Worm (Caenorhabditis elegans) whole organism, L3 larva: ENCODE results near the gene acr-7.

ENCODE experiments used
- aly-2 ChIP-seq: fragments of 150-350 bp; optimal IDR thresholded peaks from 2 replicates; lab custom pipeline; 2014; ENCODE audit warnings: missing biosample characterization, missing genetic modification characterization
- ceh-82 ChIP-seq: fragments of 150-350 bp; optimal IDR thresholded peaks from 2 replicates; lab custom pipeline; 2014; ENCODE audit warnings: missing biosample characterization, missing genetic modification characterization
- ceh-9 ChIP-seq: sonication (generic microtip); optimal IDR thresholded peaks from 2 replicates; lab custom pipeline; 2018; ENCODE audit warnings: missing biosample characterization, missing genetic modification characterization
- egl-5 ChIP-seq: fragments of 150-350 bp; optimal IDR thresholded peaks from 2 replicates; lab custom pipeline; 2017; ENCODE audit warnings: missing biosample characterization, missing genetic modification reagents, missing genetic modification characterization, inconsistent platforms
- elt-1 ChIP-seq: fragments of 150-350 bp; optimal IDR thresholded peaks from 2 replicates; lab custom pipeline; 2014; ENCODE audit warnings: missing biosample characterization, missing genetic modification characterization
- elt-2 ChIP-seq: sonication (generic microtip); optimal IDR thresholded peaks from 2 replicates; lab custom pipeline; 2016; ENCODE audit warnings: missing genetic modification reagents, mild to moderate bottlenecking, missing genetic modification characterization, missing compliant biosample characterization
- elt-3 ChIP-seq, 3 experiments: fragments of 150-350 bp in 1 of 3; sonication (generic microtip) in 2 of 3; optimal IDR thresholded peaks; 2 replicates in 2 of 3; 4 replicates in 1 of 3; lab custom pipeline; 2014 to 2017; ENCODE audit warnings: missing biosample characterization in 3 of 3, missing genetic modification characterization in 3 of 3
- fkh-2 ChIP-seq: fragments of 150-350 bp; optimal IDR thresholded peaks from 2 replicates; lab custom pipeline; 2014; ENCODE audit warnings: missing biosample characterization, missing genetic modification reagents, missing genetic modification characterization
- fos-1 ChIP-seq: fragments of 150-350 bp; optimal IDR thresholded peaks from 2 replicates; lab custom pipeline; 2014; ENCODE audit warnings: missing biosample characterization, missing genetic modification characterization
- hmg-11 ChIP-seq: sonication (generic microtip); optimal IDR thresholded peaks from 2 replicates; lab custom pipeline; 2016; ENCODE audit warnings: missing genetic modification characterization, missing compliant biosample characterization
- jun-1 ChIP-seq: fragments of 150-350 bp; optimal IDR thresholded peaks from 2 replicates; lab custom pipeline; 2014; ENCODE audit warnings: missing biosample characterization, missing genetic modification reagents, missing genetic modification characterization
- lin-15B ChIP-seq: fragments of 150-350 bp; optimal IDR thresholded peaks from 2 replicates; lab custom pipeline; 2014; ENCODE audit warnings: missing biosample characterization, missing genetic modification characterization
- lin-39 ChIP-seq: fragments of 150-350 bp; optimal IDR thresholded peaks from 2 replicates; lab custom pipeline; 2018; ENCODE audit warnings: missing biosample characterization, missing genetic modification reagents, missing genetic modification characterization
- mdl-1 ChIP-seq: fragments of 150-350 bp; optimal IDR thresholded peaks from 2 replicates; lab custom pipeline; 2014; ENCODE audit warnings: missing biosample characterization, missing genetic modification characterization
- nfya-1 ChIP-seq: sonication (generic microtip); optimal IDR thresholded peaks from 2 replicates; lab custom pipeline; 2017; ENCODE audit warnings: missing genetic modification characterization, mild to moderate bottlenecking, missing compliant biosample characterization, antibody characterized with exemption, moderate library complexity; ENCODE audit not compliant: insufficient read depth
- nhr-23 ChIP-seq: fragments of 150-350 bp; optimal IDR thresholded peaks from 2 replicates; lab custom pipeline; 2014; ENCODE audit warnings: missing biosample characterization, missing genetic modification reagents, missing genetic modification characterization
- nhr-237 ChIP-seq: fragments of 150-350 bp; optimal IDR thresholded peaks from 2 replicates; lab custom pipeline; 2014; ENCODE audit warnings: missing biosample characterization, missing genetic modification characterization
- nhr-25 ChIP-seq: sonication (generic microtip); optimal IDR thresholded peaks from 2 replicates; lab custom pipeline; 2017; ENCODE audit warnings: missing biosample characterization, missing genetic modification characterization
- nhr-28 ChIP-seq: fragments of 150-350 bp; optimal IDR thresholded peaks from 2 replicates; lab custom pipeline; 2014; ENCODE audit warnings: missing biosample characterization, missing genetic modification characterization
- nhr-43 ChIP-seq: sonication (generic microtip); optimal IDR thresholded peaks from 2 replicates; lab custom pipeline; 2016; ENCODE audit warnings: mild to moderate bottlenecking, missing genetic modification characterization, missing compliant biosample characterization; ENCODE audit not compliant: poor library complexity, severe bottlenecking
- nhr-67 ChIP-seq: fragments of 150-350 bp; optimal IDR thresholded peaks from 2 replicates; lab custom pipeline; 2014; ENCODE audit warnings: missing biosample characterization, missing genetic modification characterization
- nhr-76 ChIP-seq: fragments of 150-350 bp; sonication (generic microtip); optimal IDR thresholded peaks from 5 replicates; lab custom pipeline; 2014; ENCODE audit warnings: missing biosample characterization, missing genetic modification characterization
- nhr-77 ChIP-seq: fragments of 150-350 bp; optimal IDR thresholded peaks from 2 replicates; lab custom pipeline; 2014; ENCODE audit warnings: missing biosample characterization, missing genetic modification characterization
- pha-4 ChIP-seq: fragments of 150-350 bp; optimal IDR thresholded peaks from 2 replicates; lab custom pipeline; 2014; ENCODE audit warnings: missing biosample characterization, missing genetic modification reagents, missing genetic modification characterization
- skn-1 ChIP-seq: fragments of 150-350 bp; optimal IDR thresholded peaks from 2 replicates; lab custom pipeline; 2014; ENCODE audit warnings: missing biosample characterization, missing genetic modification characterization
- snpc-4 ChIP-seq: fragments of 150-350 bp; optimal IDR thresholded peaks from 2 replicates; lab custom pipeline; 2014; ENCODE audit warnings: missing biosample characterization, missing genetic modification characterization
- tbx-2 ChIP-seq: sonication (generic microtip); optimal IDR thresholded peaks from 2 replicates; lab custom pipeline; 2016; ENCODE audit warnings: mild to moderate bottlenecking, missing genetic modification characterization, missing compliant biosample characterization
- unc-62 ChIP-seq: fragments of 150-350 bp; sonication (generic microtip); optimal IDR thresholded peaks from 4 replicates; lab custom pipeline; 2014; ENCODE audit warnings: missing biosample characterization, missing genetic modification reagents, missing genetic modification characterization
- zag-1 ChIP-seq: fragments of 150-350 bp; optimal IDR thresholded peaks from 2 replicates; lab custom pipeline; 2014; ENCODE audit warnings: missing biosample characterization, missing genetic modification characterization
- ztf-11 ChIP-seq: fragments of 150-350 bp; optimal IDR thresholded peaks from 2 replicates; lab custom pipeline; 2014; ENCODE audit warnings: missing biosample characterization, missing genetic modification characterization

acr-7 gene

DNA sequence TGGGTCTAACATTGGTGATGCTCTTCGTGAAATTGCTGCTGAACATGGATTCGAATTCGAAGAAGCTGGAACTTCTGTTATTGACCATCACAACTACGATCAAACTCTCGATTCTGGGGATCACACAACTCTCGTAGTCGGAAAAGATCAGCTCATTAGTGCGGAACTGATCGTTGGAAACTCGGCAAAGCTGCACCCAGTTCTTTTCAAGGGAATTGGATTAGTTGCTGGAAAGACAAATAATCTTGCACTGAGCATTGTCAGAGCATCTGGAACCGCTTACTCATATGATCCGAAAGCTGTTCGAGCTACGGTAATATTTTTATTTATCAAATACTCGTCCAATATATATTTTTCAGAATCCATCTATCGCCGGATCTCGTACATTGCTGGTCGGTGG lies 15.3 kb upstream of the acr-7 start:
- TF ChIP-seq nhr-25 (tag; lab: Kevin White, UChicago): no peak
- TF ChIP-seq unc-62 (GFP tag; lab: Kevin White, UChicago): no peak
- TF ChIP-seq hmg-11: no peak
- no peak for TF ChIP-seq nhr-23 (tag; lab: Kevin White, UChicago)
- TF ChIP-seq pha-4: no peak
- no peak for TF ChIP-seq aly-2
- no peak for TF ChIP-seq nhr-43 (tag; lab: Kevin White, UChicago)
- no peak for TF ChIP-seq elt-3 (tag; optimal IDR thresholded peaks at IDR 0.05; lab: Kevin White, UChicago)
- no peak for TF ChIP-seq ceh-82 (tag; lab: Kevin White, UChicago)

DNA sequence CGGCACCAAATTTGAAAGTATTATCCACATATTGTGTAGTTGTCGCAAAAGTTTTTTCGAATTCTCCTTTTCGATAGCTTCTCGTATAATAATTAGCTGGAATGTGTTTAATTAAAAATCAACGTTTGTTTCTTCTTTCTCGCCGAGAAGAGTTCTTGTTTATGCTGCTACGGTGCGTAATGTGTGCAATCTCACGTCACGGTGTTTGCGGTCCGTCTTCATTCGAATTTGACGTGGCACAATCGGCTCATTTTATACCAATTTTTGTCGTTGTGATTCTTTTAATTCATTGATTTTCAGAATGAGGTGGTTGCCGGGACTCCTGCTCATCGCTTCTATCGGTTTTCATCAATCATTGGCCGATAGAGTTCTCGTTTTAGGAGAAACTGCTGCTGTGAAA lies 14.6 kb upstream of the acr-7 start, which contains the start of gene ostb-1:
TSS of gene ostb-1 (plus strand) at position 301 of the 400 bp plus-strand sequence.
- TF ChIP-seq nhr-43 (tag; lab: Kevin White, UChicago) (no peak), nfya-1 (peak; percentile 81), pha-4 (peak; percentile 56)
- TF ChIP-seq, all 47 proteins: peak for 2

DNA sequence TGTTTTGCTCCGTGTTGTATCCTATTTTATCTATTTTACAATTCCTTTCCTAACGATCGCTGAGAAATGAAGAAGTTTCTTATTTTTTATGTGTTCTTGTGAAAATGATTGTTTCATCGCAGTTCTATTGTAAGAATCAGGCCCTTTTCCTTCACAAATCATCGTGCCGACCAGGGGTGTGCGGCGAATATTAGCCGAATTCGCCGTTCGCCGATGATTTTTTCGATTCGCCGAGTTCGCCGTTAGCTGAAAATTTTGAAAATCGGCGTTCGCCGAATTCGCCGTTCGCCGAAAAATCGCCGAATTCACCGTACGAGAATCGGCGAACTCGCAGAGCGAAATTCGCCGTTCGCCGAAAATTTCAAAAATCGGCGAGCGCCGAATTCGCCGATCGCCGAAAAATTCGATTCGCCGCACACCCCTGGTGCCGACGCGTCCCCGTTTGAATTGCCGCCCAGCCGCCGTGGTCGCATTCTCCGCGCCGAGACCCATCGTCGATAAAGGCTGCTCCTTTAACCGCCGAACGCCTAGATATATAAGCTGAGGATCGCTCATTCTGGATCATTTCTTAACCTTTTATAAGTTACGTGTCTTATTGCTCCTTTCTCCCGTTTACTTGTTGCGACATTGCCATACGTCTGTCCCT lies 14.0 kb upstream of the acr-7 start:
- TF ChIP-seq elt-1 (tag; lab: Kevin White, UChicago): no peak
- TF ChIP-seq snpc-4: no peak
- peak; percentile 48 for TF ChIP-seq lin-15B (tag; lab: Kevin White, UChicago)
- no peak for TF ChIP-seq hmg-11
- TF ChIP-seq ceh-9 (tag; lab: Kevin White, UChicago): no peak
- TF ChIP-seq nhr-237: no peak
- TF ChIP-seq nhr-43 (tag; lab: Kevin White, UChicago): no peak

DNA sequence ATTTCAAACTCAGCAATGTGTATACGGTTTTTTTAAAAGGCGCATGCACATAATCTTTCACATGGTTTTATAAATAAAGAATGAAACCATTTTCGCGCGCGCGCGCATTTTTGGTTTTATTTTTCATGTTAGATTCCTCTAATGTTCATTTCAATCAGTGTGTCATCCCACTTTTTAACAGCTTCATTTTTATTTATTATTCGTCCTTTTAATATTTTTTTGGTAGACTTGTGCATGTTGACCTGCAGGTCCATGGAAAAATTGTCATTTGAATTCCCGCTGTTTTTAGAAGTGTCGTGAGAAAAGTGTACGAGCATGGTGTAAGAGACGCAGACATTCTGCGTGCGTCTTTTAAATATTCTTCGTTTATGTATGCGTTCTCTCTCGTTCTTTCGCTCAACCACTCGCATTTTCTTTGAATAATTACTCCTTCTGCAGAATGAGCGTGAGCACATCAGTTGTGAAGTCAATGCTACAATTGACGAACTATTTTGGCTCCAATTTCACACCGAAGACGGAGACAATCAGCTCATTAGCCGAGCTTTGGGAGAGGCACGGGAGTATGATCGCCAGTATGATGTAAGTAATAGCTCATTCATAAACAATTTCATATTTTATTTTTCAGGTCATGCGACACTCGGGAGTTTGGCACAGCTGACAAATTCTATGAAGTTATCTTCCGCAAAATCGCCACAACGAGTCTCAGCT lies 10.8 kb upstream of the acr-7 start, which contains the start of gene lin-5:
TSS of gene lin-5 (plus strand) at position 354 of the 708 bp plus-strand sequence.
- TF ChIP-seq snpc-4 (peak; percentile 59), elt-2 (peak; percentile 5), nfya-1 (peak; percentile 67), hmg-11 (peak; percentile 57), lin-15B (tag; lab: Kevin White, UChicago) (peak; percentile 79), nhr-67 (tag; lab: Kevin White, UChicago) (no peak), nhr-25 (tag; lab: Kevin White, UChicago) (peak; percentile 19), lin-39 (tag; lab: Kevin White, UChicago) (peak; percentile 64), jun-1 (no peak), pha-4 (peak; percentile 57), tbx-2 (tag; lab: Kevin White, UChicago) (no peak), egl-5 (tag; lab: Kevin White, UChicago) (peak; percentile 54)
- TF ChIP-seq, all 47 proteins: peak for 9

DNA sequence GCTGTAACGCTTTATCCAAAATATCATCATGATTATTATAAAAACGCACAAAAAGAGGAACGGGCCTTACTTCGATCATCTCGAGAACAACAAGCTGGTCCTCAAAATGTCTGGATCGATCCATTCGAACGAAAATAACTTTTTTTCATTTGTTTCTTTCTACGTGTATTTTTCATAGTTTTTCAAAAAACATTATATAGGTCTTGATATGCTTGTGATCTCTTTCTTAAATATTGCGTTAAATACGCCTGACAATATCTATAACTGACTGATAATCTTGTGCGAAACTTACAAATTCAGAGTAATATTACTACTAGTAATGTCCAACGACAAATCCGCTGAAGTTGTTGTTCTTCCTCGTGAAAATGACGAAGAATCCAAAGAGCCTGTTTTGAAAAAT lies 8.5 kb upstream of the acr-7 start, which contains the start of gene sds-22:
TSS of gene sds-22 (plus strand) at position 301 of the 400 bp plus-strand sequence.
- TF ChIP-seq fkh-2 (tag; lab: Kevin White, UChicago) (no peak), ztf-11 (tag; lab: Kevin White, UChicago) (no peak), nhr-25 (tag; lab: Kevin White, UChicago) (no peak), aly-2 (no peak), nfya-1 (no peak), nhr-43 (tag; lab: Kevin White, UChicago) (no peak), skn-1 (tag; lab: Kevin White, UChicago) (no peak), mdl-1 (no peak), nhr-76 (no peak), jun-1 (no peak), unc-62 (GFP tag; lab: Kevin White, UChicago) (no peak), nhr-77 (tag; lab: Kevin White, UChicago) (no peak), zag-1 (tag; lab: Kevin White, UChicago) (no peak)

DNA sequence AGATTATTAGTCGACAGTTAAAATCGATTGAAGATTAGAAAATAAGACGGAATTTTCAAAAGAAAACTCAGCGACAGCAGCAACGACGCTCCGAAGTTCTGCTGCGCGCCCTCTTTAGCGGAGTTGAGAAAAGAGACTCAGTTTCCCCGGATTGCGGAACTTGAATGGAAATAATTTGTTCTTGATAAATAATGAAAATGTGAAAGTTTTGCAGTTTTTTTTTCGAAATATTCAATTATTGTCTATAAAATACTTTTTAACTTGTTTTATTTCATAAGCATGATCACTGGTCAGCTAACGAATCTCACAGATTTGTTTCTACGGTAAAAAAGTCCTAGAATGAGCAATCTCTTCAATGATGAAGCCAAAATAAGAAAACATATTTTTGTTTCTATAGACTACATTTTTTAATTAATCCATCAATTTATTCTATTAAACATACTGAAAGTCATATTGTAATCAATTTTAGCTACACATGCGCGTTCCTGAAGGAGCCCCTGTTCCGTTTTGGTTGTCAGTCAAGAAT lies 8.0 kb upstream of the acr-7 start, which contains the start of the genes cec-3 and T09A5.15:
TSS of gene cec-3 (minus strand) at position 116 of the 526 bp plus-strand sequence.
TSS of gene T09A5.15 (plus strand) at position 476 of the 526 bp plus-strand sequence.
- TF ChIP-seq elt-2 (peak; percentile 22), nhr-25 (tag; lab: Kevin White, UChicago) (peak; percentile 2), pha-4 (peak; percentile 61), nfya-1 (peak; percentile 64), fos-1 (no peak), nhr-237 (no peak), lin-15B (tag; lab: Kevin White, UChicago) (peak; percentile 48), nhr-28 (tag; lab: Kevin White, UChicago) (no peak), mdl-1 (no peak)
- TF ChIP-seq, all 47 proteins: peak for 5
